Worm (Caenorhabditis elegans): ENCODE results near the gene ZK899.5.
"Not testable (repeated sequence)": the region's sequence is repeated elsewhere in the genome, so short reads cannot be mapped to it uniquely, and the experiment has no call there.

The ZK899.5 gene

DNA sequence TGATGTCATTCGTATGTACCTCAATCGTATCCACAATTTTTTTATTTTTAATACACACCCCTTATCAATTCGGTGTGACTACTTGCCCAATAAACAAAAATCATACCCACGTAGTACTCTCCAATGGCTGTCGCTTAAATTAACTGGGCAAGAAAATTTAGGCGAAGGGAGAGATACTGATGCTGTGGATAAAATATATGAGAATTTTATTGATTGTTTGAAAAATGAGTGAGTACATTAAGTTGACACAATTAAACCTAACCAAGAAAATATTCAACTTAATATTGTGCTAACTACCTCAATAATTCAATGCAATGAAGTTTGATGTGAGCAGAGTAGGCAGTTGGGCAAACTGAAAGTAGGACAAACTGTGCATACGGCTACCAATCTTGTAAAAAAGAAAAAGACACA, 5.0 kb upstream of the ZK899.5 start:
- TF ChIP-seq tbx-8 (GFP tag; optimal IDR thresholded peaks at IDR 0.05) (peak; percentile 29), ztf-11 (tag; optimal IDR thresholded peaks at IDR 0.05) (peak; percentile 86), drap-1 (GFP tag; optimal IDR thresholded peaks at IDR 0.05) (peak; percentile 85), bed-3 (GFP tag; optimal IDR thresholded peaks at IDR 0.05) (no peak), sem-2 (GFP tag; optimal IDR thresholded peaks at IDR 0.05) (no peak), snpc-4 (tag; optimal IDR thresholded peaks at IDR 0.05) (no peak), zip-8 (tag; optimal IDR thresholded peaks at IDR 0.05) (no peak), elt-3 (tag; optimal IDR thresholded peaks at IDR 0.05) (peak; percentile 95), unc-62 (GFP tag; optimal IDR thresholded peaks at IDR 0.05) (peak; percentile 91), lsy-2 (tag; optimal IDR thresholded peaks at IDR 0.05) (peak; percentile 88), ceh-83 (GFP tag; optimal IDR thresholded peaks at IDR 0.05) (no peak), nhr-2 (tag; optimal IDR thresholded peaks at IDR 0.05) (peak; percentile 53), lin-13 (tag; optimal IDR thresholded peaks at IDR 0.05) (no peak), ham-2 (GFP tag; optimal IDR thresholded peaks at IDR 0.05) (no peak), ceh-39 (tag; optimal IDR thresholded peaks at IDR 0.05) (peak; percentile 82), ceh-43 (GFP tag; optimal IDR thresholded peaks at IDR 0.05) (no peak), sptf-1 (tag; optimal IDR thresholded peaks at IDR 0.05) (peak; percentile 74), unc-120 (tag; optimal IDR thresholded peaks at IDR 0.05; ENCODE audit: poor library complexity, severe bottlenecking) (peak; percentile 65), cnd-1 (tag; optimal IDR thresholded peaks at IDR 0.05) (peak; percentile 55), flh-1 (GFP tag; optimal IDR thresholded peaks at IDR 0.05) (no peak), nhr-237 (tag; optimal IDR thresholded peaks at IDR 0.05) (peak; percentile 99), mab-5 (tag; optimal IDR thresholded peaks at IDR 0.05) (peak; percentile 92), nhr-76 (tag; optimal IDR thresholded peaks at IDR 0.05) (no peak), blmp-1 (tag; optimal IDR thresholded peaks at IDR 0.05) (peak; percentile 54), ces-1 (GFP tag; optimal IDR thresholded peaks at IDR 0.05) (peak; percentile 98), elt-1 (tag; optimal IDR thresholded peaks at IDR 0.05; ENCODE audit: borderline replicate concordance, insufficient read depth) (no peak), unc-39 (tag; optimal IDR thresholded peaks at IDR 0.05) (no peak), mls-2 (tag; optimal IDR thresholded peaks at IDR 0.05) (peak; percentile 37), pha-4 (tag; optimal IDR thresholded peaks at IDR 0.05) (peak; percentile 83), hlh-1 (tag; optimal IDR thresholded peaks at IDR 0.05) (peak; percentile 55), nhr-28 (tag; optimal IDR thresholded peaks at IDR 0.05) (peak; percentile 78), lin-32 (GFP tag; optimal IDR thresholded peaks at IDR 0.05) (peak; percentile 13), nhr-12 (tag; optimal IDR thresholded peaks at IDR 0.05) (peak; percentile 69), M03D4.4 (tag; optimal IDR thresholded peaks at IDR 0.05) (peak; percentile 48), mep-1 (tag; optimal IDR thresholded peaks at IDR 0.05) (peak; percentile 79)

- not testable (repeated sequence) for TF ChIP-seq sptf-1, nhr-76, cnd-1 (tag; optimal IDR thresholded peaks at IDR 0.05)
These were observed 2.3 kb upstream of the ZK899.5 start, which contains the start of gene ZK899.6 for ce11 chrX:9463045-9463444. TSS of gene ZK899.6 (plus strand) at chrX:9463345.

DNA sequence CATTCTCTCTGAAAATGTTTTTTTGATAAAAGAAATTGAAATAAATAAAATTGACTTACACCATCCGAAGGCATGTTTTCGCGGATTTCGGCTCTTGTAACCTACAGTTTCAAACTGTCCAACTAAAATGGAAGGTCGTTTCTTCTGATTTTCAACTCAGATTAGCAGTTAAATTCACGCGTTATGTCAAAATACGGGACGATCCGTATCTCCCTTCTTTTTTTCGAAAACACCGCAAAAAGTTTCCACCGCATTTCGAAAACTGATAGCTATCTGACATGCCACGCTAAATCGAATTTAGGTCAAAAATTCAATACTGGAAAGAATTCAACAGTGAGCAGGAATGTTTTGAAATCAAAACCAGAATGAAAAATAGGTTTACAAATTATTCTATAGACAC, 2.6 kb downstream of the ZK899.5 start, which contains the start of gene tba-8:
Gene tba-8 (minus strand): TSS at position 207 of the 400 bp plus-strand sequence.
- TF ChIP-seq lin-13 (tag; optimal IDR thresholded peaks at IDR 0.05) (no peak), lsy-2 (tag; optimal IDR thresholded peaks at IDR 0.05) (no peak), nhr-28 (tag; optimal IDR thresholded peaks at IDR 0.05) (no peak), nhr-12 (tag; optimal IDR thresholded peaks at IDR 0.05) (no peak), ceh-83 (GFP tag; optimal IDR thresholded peaks at IDR 0.05) (no peak), mls-2 (tag; optimal IDR thresholded peaks at IDR 0.05) (no peak), zip-8 (tag; optimal IDR thresholded peaks at IDR 0.05) (no peak), mab-5 (tag; optimal IDR thresholded peaks at IDR 0.05) (no peak), nhr-76 (tag; optimal IDR thresholded peaks at IDR 0.05) (no peak), ztf-11 (tag; optimal IDR thresholded peaks at IDR 0.05) (no peak), elt-3 (tag; optimal IDR thresholded peaks at IDR 0.05) (no peak), drap-1 (GFP tag; optimal IDR thresholded peaks at IDR 0.05) (no peak)

ce11 chrX:9456579-9456978, 4.2 kb downstream of the ZK899.5 start:
- TF ChIP-seq ceh-83 (GFP tag; optimal IDR thresholded peaks at IDR 0.05) (no peak), flh-1 (GFP tag; optimal IDR thresholded peaks at IDR 0.05) (no peak), pha-4 (tag; optimal IDR thresholded peaks at IDR 0.05) (no peak), elt-3 (tag; optimal IDR thresholded peaks at IDR 0.05) (no peak), ham-2 (GFP tag; optimal IDR thresholded peaks at IDR 0.05) (no peak), cnd-1 (tag; optimal IDR thresholded peaks at IDR 0.05) (no peak), hlh-1 (tag; optimal IDR thresholded peaks at IDR 0.05) (no peak), lsy-2 (tag; optimal IDR thresholded peaks at IDR 0.05) (no peak), nhr-2 (tag; optimal IDR thresholded peaks at IDR 0.05) (no peak), mep-1 (tag; optimal IDR thresholded peaks at IDR 0.05) (no peak), elt-1 (tag; optimal IDR thresholded peaks at IDR 0.05; ENCODE audit: borderline replicate concordance, insufficient read depth) (no peak), nhr-28 (tag; optimal IDR thresholded peaks at IDR 0.05) (no peak), lin-32 (GFP tag; optimal IDR thresholded peaks at IDR 0.05) (no peak), tbx-8 (GFP tag; optimal IDR thresholded peaks at IDR 0.05) (no peak), bed-3 (GFP tag; optimal IDR thresholded peaks at IDR 0.05) (no peak), nhr-12 (tag; optimal IDR thresholded peaks at IDR 0.05) (no peak), unc-62 (GFP tag; optimal IDR thresholded peaks at IDR 0.05) (no peak), unc-39 (tag; optimal IDR thresholded peaks at IDR 0.05) (no peak), zip-8 (tag; optimal IDR thresholded peaks at IDR 0.05) (no peak)
